Fruit fly (Drosophila melanogaster): ENCODE data around the gene Cyt-c-p.

dm6 chr2L:16709693-16710092 lies 10.0 kb upstream of the Cyt-c-p start:
- TF ChIP-seq psq (optimal IDR thresholded peaks at IDR 0.05) (no peak), h (optimal IDR thresholded peaks at IDR 0.05) (no peak)
